Fruit fly (Drosophila melanogaster): ENCODE measurements around the gene Srp54.

dm6 chr2L:9907320-9908256 lies 5.1 kb upstream of the Srp54 start:
- TF ChIP-seq h (GFP tag; optimal IDR thresholded peaks at IDR 0.05) (no peak), Dfd (GFP tag; optimal IDR thresholded peaks at IDR 0.05) (no peak), OdsH (GFP tag; optimal IDR thresholded peaks at IDR 0.05) (no peak), CG32264 (GFP tag; optimal IDR thresholded peaks at IDR 0.05) (no peak), Hr83 (GFP tag; optimal IDR thresholded peaks at IDR 0.05; ENCODE audit: poor library complexity, severe bottlenecking) (no peak), lola (GFP tag; optimal IDR thresholded peaks at IDR 0.05) (no peak), CG9705 (GFP tag; optimal IDR thresholded peaks at IDR 0.05) (no peak), dl (GFP tag; optimal IDR thresholded peaks at IDR 0.05; ENCODE audit: insufficient read depth in 1 of 2, partially characterized antibody in 2 of 2) (no peak), fru (GFP tag; optimal IDR thresholded peaks at IDR 0.05) (no peak), Jra (GFP tag; optimal IDR thresholded peaks at IDR 0.05) (peak; percentile 23), psq (GFP tag; optimal IDR thresholded peaks at IDR 0.05) (peak; percentile 61)
